Worm (Caenorhabditis elegans): ENCODE results near the gene oac-23.

DNA sequence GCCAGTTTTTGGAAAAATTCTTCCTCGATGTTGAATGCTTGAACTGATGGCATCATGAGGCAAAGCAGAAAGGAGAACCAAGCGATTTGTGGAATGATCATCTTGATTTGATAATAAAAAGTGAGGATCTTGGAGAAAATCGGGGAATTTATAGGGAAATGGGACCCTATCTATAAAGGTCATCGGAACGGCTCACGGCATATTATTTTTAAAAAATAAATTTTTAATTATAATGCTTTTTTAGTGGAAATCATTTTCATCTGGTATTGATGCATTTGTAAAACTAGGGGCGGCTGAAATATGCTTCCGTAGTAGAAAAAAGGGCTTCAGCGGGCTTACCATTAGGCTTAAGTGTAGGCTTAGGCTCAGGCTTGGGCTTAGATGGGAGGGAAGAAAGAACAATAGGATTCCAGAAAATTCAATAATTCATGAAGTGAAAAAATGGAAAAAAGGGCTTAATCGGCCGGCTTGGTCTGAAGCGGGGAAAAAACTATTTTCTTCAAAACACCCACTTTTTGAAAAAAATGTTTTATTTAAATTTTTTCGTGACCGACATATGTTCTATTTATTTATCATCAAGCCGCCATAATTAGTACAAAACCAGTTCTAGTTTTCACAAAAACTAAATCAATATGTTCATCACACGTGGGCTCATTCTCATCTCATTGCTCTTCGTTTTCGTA, 26.4 kb downstream of the oac-23 start, which contains the start of the genes F56D6.22 and F56D6.12:
- no peak for TF ChIP-seq drap-1 (GFP tag; optimal IDR thresholded peaks at IDR 0.05)
- TF ChIP-seq elt-3 (tag; optimal IDR thresholded peaks at IDR 0.05) = no peak
- no peak for TF ChIP-seq nhr-28 (tag; optimal IDR thresholded peaks at IDR 0.05)
- TF ChIP-seq snpc-4 (tag; optimal IDR thresholded peaks at IDR 0.05) = no peak
- no peak for TF ChIP-seq nhr-12 (tag; optimal IDR thresholded peaks at IDR 0.05)
- TF ChIP-seq mls-2 (tag; optimal IDR thresholded peaks at IDR 0.05) = no peak
- TF ChIP-seq unc-39 (tag; optimal IDR thresholded peaks at IDR 0.05) = no peak
- TF ChIP-seq nhr-237 (tag; optimal IDR thresholded peaks at IDR 0.05) = no peak
- TF ChIP-seq ceh-39 (tag; optimal IDR thresholded peaks at IDR 0.05) = no peak
- TF ChIP-seq ceh-83 (GFP tag; optimal IDR thresholded peaks at IDR 0.05) = no peak
- no peak for TF ChIP-seq bed-3 (GFP tag; optimal IDR thresholded peaks at IDR 0.05)

Measured in whole organism, mixed stage, embryonic.